Worm (Caenorhabditis elegans) whole organism, young adult: ENCODE measurements around the gene exl-1.

Experiments used
- F55B11.4 ChIP-seq: sonication (generic microtip); optimal IDR thresholded peaks from 2 replicates; lab custom pipeline; 2016; ENCODE audit warnings: missing compliant biosample characterization, missing genetic modification characterization, borderline replicate concordance; ENCODE audit not compliant: insufficient read depth
- Y53G8AR.9 ChIP-seq: fragments of 200-800 bp; sonication (Bioruptor generic); conservative IDR thresholded peaks from 2 replicates; pipeline ENCODE4 v1.3.6; 2022; ENCODE audit warnings: missing genetic modification reagents, missing genetic modification characterization, missing compliant biosample characterization
- Y95B8A.8 ChIP-seq: fragments of 200-800 bp; sonication (Bioruptor generic); IDR thresholded peaks from 2 replicates; pipeline ENCODE4 v1.3.6; 2022; ENCODE audit warnings: missing genetic modification reagents, missing genetic modification characterization, missing compliant biosample characterization
- attf-3 ChIP-seq: fragments of 200-800 bp; sonication (Bioruptor generic); conservative IDR thresholded peaks from 2 replicates; pipeline ENCODE4 v1.3.6; 2022; ENCODE audit warnings: missing genetic modification reagents, missing genetic modification characterization, missing compliant biosample characterization
- dpl-1 ChIP-seq: fragments of 150-350 bp; optimal IDR thresholded peaks from 2 replicates; lab custom pipeline; 2014; ENCODE audit warnings: missing biosample characterization, missing genetic modification reagents, missing genetic modification characterization
- hmg-20 ChIP-seq: fragments of 200-800 bp; sonication (Bioruptor generic); IDR thresholded peaks from 2 replicates; pipeline ENCODE4 v1.3.6; 2022; ENCODE audit warnings: missing genetic modification reagents, missing genetic modification characterization, missing compliant biosample characterization
- lin-40 ChIP-seq: sonication (generic microtip); optimal IDR thresholded peaks from 2 replicates; lab custom pipeline; 2016; ENCODE audit warnings: missing genetic modification characterization, mild to moderate bottlenecking, missing compliant biosample characterization, missing genotype, missing genetic modification reagents
- nhr-120 ChIP-seq: fragments of 200-800 bp; sonication (Bioruptor generic); IDR thresholded peaks from 2 replicates; pipeline ENCODE4 v1.3.6; 2022; ENCODE audit warnings: missing genetic modification characterization, missing compliant biosample characterization
- nhr-90 ChIP-seq: sonication (generic microtip); optimal IDR thresholded peaks from 2 replicates; lab custom pipeline; 2016; ENCODE audit warnings: missing genotype, mild to moderate bottlenecking, missing genetic modification characterization, missing compliant biosample characterization
- sea-2 ChIP-seq: fragments of 200-800 bp; sonication (Bioruptor generic); IDR thresholded peaks from 2 replicates; pipeline ENCODE4 v1.3.6; 2022; ENCODE audit warnings: missing genetic modification characterization, missing compliant biosample characterization

DNA sequence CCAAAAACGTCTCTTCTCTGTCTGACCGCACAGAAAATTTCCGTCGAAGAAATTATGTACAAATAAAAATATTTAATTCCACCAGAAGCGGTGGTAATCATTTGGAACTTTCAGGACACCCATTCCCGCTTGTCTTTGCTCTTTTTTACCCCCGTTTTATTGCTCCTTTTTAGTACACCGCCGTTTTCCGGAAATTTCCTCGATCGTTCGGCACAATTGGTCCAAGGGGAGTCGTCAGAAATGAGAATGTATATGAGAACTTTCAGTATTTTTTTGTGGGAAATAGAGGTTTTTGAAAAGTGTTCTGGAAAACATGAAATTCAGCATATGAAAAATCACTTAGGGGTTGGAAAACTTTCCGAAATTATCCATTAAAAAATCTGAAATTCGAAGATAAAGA lies 32.5 kb downstream of the exl-1 start:
- TF ChIP-seq hmg-20 (GFP tag; lab: Robert Waterston, UW) (no peak), attf-3 (no peak), Y95B8A.8 (GFP tag; lab: Robert Waterston, UW) (no peak), nhr-90 (tag; lab: Kevin White, UChicago) (no peak), lin-40 (no peak), Y53G8AR.9 (GFP tag; lab: Robert Waterston, UW) (no peak), nhr-120 (GFP tag; lab: Robert Waterston, UW) (no peak), sea-2 (GFP tag; lab: Robert Waterston, UW) (no peak), dpl-1 (GFP tag; lab: Kevin White, UChicago) (no peak), F55B11.4 (tag; lab: Kevin White, UChicago) (no peak)
